Worm (Caenorhabditis elegans) whole organism, late embryonic: ENCODE results near the gene C31E10.6.

Experiments
- ceh-2 ChIP-seq: sonication (generic microtip); optimal IDR thresholded peaks from 2 replicates; lab custom pipeline; 2016; ENCODE audit warnings: missing genotype, missing genetic modification characterization, missing compliant biosample characterization
- rnt-1 ChIP-seq: sonication (generic microtip); optimal IDR thresholded peaks from 2 replicates; lab custom pipeline; 2016; ENCODE audit warnings: missing genetic modification characterization, missing compliant biosample characterization

ce11 chrX:14015808-14016207 lies 19.7 kb downstream of the C31E10.6 start:
- TF ChIP-seq rnt-1 (tag; lab: Kevin White, UChicago) (peak; percentile 80), ceh-2 (tag; lab: Kevin White, UChicago) (peak; percentile 78)
